Fruit fly (Drosophila melanogaster): Measurements from ENCODE around the gene wge.

The wge gene

dm6 chr3R:22667959-22668316 lies 53.0 kb downstream of the wge start:
- TF ChIP-seq CG8632 (GFP tag; optimal IDR thresholded peaks at IDR 0.05) (no peak), achi (GFP tag; optimal IDR thresholded peaks at IDR 0.05) (no peak), Gug (GFP tag; IDR thresholded peaks at IDR 0.05) (no peak)

dm6 chr3R:22667284-22667958 lies 53.5 kb downstream of the wge start:
- peak; percentile 65 for TF ChIP-seq CG6854 (GFP tag; optimal IDR thresholded peaks at IDR 0.05)
- peak; percentile 87 for TF ChIP-seq Gug (GFP tag; IDR thresholded peaks at IDR 0.05)
- peak; percentile 89 for TF ChIP-seq CG11902 (GFP tag; optimal IDR thresholded peaks at IDR 0.05)
- peak; percentile 1 for TF ChIP-seq fkh (GFP tag; optimal IDR thresholded peaks at IDR 0.05)
- no peak for TF ChIP-seq Hr38 (GFP tag; optimal IDR thresholded peaks at IDR 0.05)
- peak; percentile 88 for TF ChIP-seq CG11294 (GFP tag; IDR thresholded peaks at IDR 0.05)
- peak; percentile 89 for TF ChIP-seq cyc (GFP tag; optimal IDR thresholded peaks at IDR 0.05)
- peak; percentile 95 for TF ChIP-seq CG34406 (GFP tag; optimal IDR thresholded peaks at IDR 0.05)
- TF ChIP-seq CG15336 (GFP tag; IDR thresholded peaks at IDR 0.05): peak; percentile 95
- peak; percentile 76 for TF ChIP-seq fd85E (GFP tag; optimal IDR thresholded peaks at IDR 0.05)
- peak; percentile 93 for TF ChIP-seq achi (GFP tag; optimal IDR thresholded peaks at IDR 0.05)
- TF ChIP-seq Ets96B (tag; optimal IDR thresholded peaks at IDR 0.05): peak; percentile 97
- peak; percentile 94 for TF ChIP-seq CG8319 (GFP tag; optimal IDR thresholded peaks at IDR 0.05)
- peak; percentile 97 for TF ChIP-seq pdm3 (GFP tag; optimal IDR thresholded peaks at IDR 0.05)
- peak; percentile 97 for TF ChIP-seq dsx (GFP tag; optimal IDR thresholded peaks at IDR 0.05; ENCODE audit: poor library complexity, severe bottlenecking)
- peak; percentile 95 for TF ChIP-seq spab (GFP tag; optimal IDR thresholded peaks at IDR 0.05)
- TF ChIP-seq CG9139 (GFP tag; optimal IDR thresholded peaks at IDR 0.05): peak; percentile 91
- peak; percentile 77 for TF ChIP-seq dac (GFP tag; optimal IDR thresholded peaks at IDR 0.05)
- TF ChIP-seq Hr39 (GFP tag; optimal IDR thresholded peaks at IDR 0.05): peak; percentile 95
- peak; percentile 93 for TF ChIP-seq net (GFP tag; optimal IDR thresholded peaks at IDR 0.05)
- TF ChIP-seq CG6276 (GFP tag; optimal IDR thresholded peaks at IDR 0.05): peak; percentile 91
- peak; percentile 93 for TF ChIP-seq fd59A (GFP tag; optimal IDR thresholded peaks at IDR 0.05)
- peak; percentile 92 for TF ChIP-seq CG8632 (GFP tag; optimal IDR thresholded peaks at IDR 0.05)
- peak; percentile 90 for TF ChIP-seq Sox102F (GFP tag; optimal IDR thresholded peaks at IDR 0.05)
- TF ChIP-seq Met (GFP tag; optimal IDR thresholded peaks at IDR 0.05): peak; percentile 95
- peak; percentile 92 for TF ChIP-seq Sox15 (GFP tag; optimal IDR thresholded peaks at IDR 0.05)
- TF ChIP-seq Lpt (GFP tag; optimal IDR thresholded peaks at IDR 0.05): peak; percentile 95
- TF ChIP-seq eg (GFP tag; IDR thresholded peaks at IDR 0.05): peak; percentile 93
- TF ChIP-seq Ets21C (GFP tag; optimal IDR thresholded peaks at IDR 0.05): peak; percentile 87
- peak; percentile 95 for TF ChIP-seq CG31627 (GFP tag; optimal IDR thresholded peaks at IDR 0.05)
- peak; percentile 92 for TF ChIP-seq CG10631 (GFP tag; optimal IDR thresholded peaks at IDR 0.05)
- peak; percentile 82 to 97 for TF ChIP-seq salr (GFP tag; optimal IDR thresholded peaks at IDR 0.05)
- peak; percentile 91 to 96 for TF ChIP-seq ss (GFP tag; optimal IDR thresholded peaks at IDR 0.05)
- peak; percentile 95 for TF ChIP-seq esn (GFP tag; optimal IDR thresholded peaks at IDR 0.05)
- TF ChIP-seq Sox14 (GFP tag; optimal IDR thresholded peaks at IDR 0.05): peak; percentile 96
- peak; percentile 95 for TF ChIP-seq Hr4 (GFP tag; optimal IDR thresholded peaks at IDR 0.05)
- TF ChIP-seq Smox (GFP tag; optimal IDR thresholded peaks at IDR 0.05): peak; percentile 95
- TF ChIP-seq CG10669 (GFP tag; optimal IDR thresholded peaks at IDR 0.05): peak; percentile 93
- TF ChIP-seq CG4318 (GFP tag; optimal IDR thresholded peaks at IDR 0.05): peak; percentile 91
- peak; percentile 97 for TF ChIP-seq Blimp-1 (GFP tag; optimal IDR thresholded peaks at IDR 0.05)
- TF ChIP-seq svp (GFP tag): peak; percentile 98
- peak; percentile 89 for TF ChIP-seq CG6792 (GFP tag; optimal IDR thresholded peaks at IDR 0.05)
- peak; percentile 79 for TF ChIP-seq CG16779 (tag; optimal IDR thresholded peaks at IDR 0.05)
- peak; percentile 97 for TF ChIP-seq CG3032 (tag; optimal IDR thresholded peaks at IDR 0.05)
- TF ChIP-seq Eip78C (GFP tag): peak; percentile 99
- TF ChIP-seq OdsH (GFP tag; optimal IDR thresholded peaks at IDR 0.05): peak; percentile 95
- TF ChIP-seq lz (GFP tag; optimal IDR thresholded peaks at IDR 0.05): peak; percentile 93
- TF ChIP-seq CG7368 (GFP tag; optimal IDR thresholded peaks at IDR 0.05): peak; percentile 93
- peak; percentile 73 for TF ChIP-seq vri (GFP tag; optimal IDR thresholded peaks at IDR 0.05)

Data from whole organism, prepupa.